Worm (Caenorhabditis elegans) whole organism, L4/young adult: ENCODE measurements around the gene T25D10.1.
A peak's percentile ranks its signal among the peaks of the same experiment; 100 is the strongest.

ENCODE experiments used
- W03F9.2 ChIP-seq: fragments of 150-350 bp; optimal IDR thresholded peaks from 2 replicates; lab custom pipeline; 2014; ENCODE audit warnings: missing biosample characterization, missing genetic modification characterization
- dao-5 ChIP-seq: sonication (generic microtip); optimal IDR thresholded peaks from 2 replicates; lab custom pipeline; 2016; ENCODE audit warnings: missing genotype, missing genetic modification characterization, moderate library complexity, missing compliant biosample characterization
- him-1 ChIP-seq: sonication (generic microtip); optimal IDR thresholded peaks from 2 replicates; lab custom pipeline; 2016; ENCODE audit warnings: missing genotype, missing genetic modification reagents, missing genetic modification characterization, missing compliant biosample characterization

T25D10.1 gene

ce11 chrII:6403233-6403632 lies at the start of gene T25D10.1:
T25D10.1 (plus strand) TSS chrII:6403401.
- TF ChIP-seq him-1 (tag; lab: Kevin White, UChicago) (no peak), W03F9.2 (tag; lab: Kevin White, UChicago) (no peak), dao-5 (tag; lab: Kevin White, UChicago) (no peak)

ce11 chrII:6355396-6356346 lies 47.5 kb upstream of the T25D10.1 start, which contains the start of gene C32D5.11:
C32D5.11 (minus strand) TSS chrII:6355446.
- TF ChIP-seq dao-5 (tag; lab: Kevin White, UChicago) (no peak), him-1 (tag; lab: Kevin White, UChicago) (no peak), W03F9.2 (tag; lab: Kevin White, UChicago) (peak; percentile 73)

- TF ChIP-seq W03F9.2 (tag; lab: Kevin White, UChicago), result no peak
- no peak for TF ChIP-seq him-1 (tag; lab: Kevin White, UChicago)
- TF ChIP-seq dao-5 (tag; lab: Kevin White, UChicago), result no peak
Observed at ce11 chrII:6358232-6358631, 45.0 kb upstream of the T25D10.1 start.

- no peak for TF ChIP-seq W03F9.2 (tag; lab: Kevin White, UChicago)
- no peak for TF ChIP-seq him-1 (tag; lab: Kevin White, UChicago)
- TF ChIP-seq dao-5 (tag; lab: Kevin White, UChicago), result no peak
Observed at ce11 chrII:6358905-6359304, 44.3 kb upstream of the T25D10.1 start, which contains the start of gene C32D5.12. C32D5.12 (minus strand) TSS chrII:6359005.

ce11 chrII:6360822-6361221 lies 42.4 kb upstream of the T25D10.1 start, which contains the start of gene K10B2.4:
K10B2.4 (minus strand) TSS chrII:6360959.
- TF ChIP-seq W03F9.2 (tag; lab: Kevin White, UChicago) (peak; percentile 72), dao-5 (tag; lab: Kevin White, UChicago) (no peak), him-1 (tag; lab: Kevin White, UChicago) (no peak)

- no peak for TF ChIP-seq dao-5 (tag; lab: Kevin White, UChicago)
- no peak for TF ChIP-seq him-1 (tag; lab: Kevin White, UChicago)
- TF ChIP-seq W03F9.2 (tag; lab: Kevin White, UChicago), result no peak
Observed at ce11 chrII:6365237-6365815, 37.9 kb upstream of the T25D10.1 start, which contains the start of the genes ani-2 and clec-88. ani-2 (minus strand) TSS chrII:6365367. clec-88 (plus strand) TSS chrII:6365722.

- TF ChIP-seq dao-5 (tag; lab: Kevin White, UChicago) (no peak), W03F9.2 (tag; lab: Kevin White, UChicago) (no peak), him-1 (tag; lab: Kevin White, UChicago) (no peak)
Observed at ce11 chrII:6366696-6367095, 36.5 kb upstream of the T25D10.1 start, which contains the start of gene ctsa-4.1. ctsa-4.1 (plus strand) TSS chrII:6366996.

- no peak for TF ChIP-seq him-1 (tag; lab: Kevin White, UChicago)
- peak; percentile 81 for TF ChIP-seq W03F9.2 (tag; lab: Kevin White, UChicago)
- TF ChIP-seq dao-5 (tag; lab: Kevin White, UChicago), result no peak
Observed at ce11 chrII:6370110-6370509, 33.1 kb upstream of the T25D10.1 start.

ce11 chrII:6371003-6371402 lies 32.2 kb upstream of the T25D10.1 start, which contains the start of gene lin-23:
lin-23 (plus strand) TSS chrII:6371303.
- TF ChIP-seq him-1 (tag; lab: Kevin White, UChicago) (no peak), W03F9.2 (tag; lab: Kevin White, UChicago) (no peak), dao-5 (tag; lab: Kevin White, UChicago) (no peak)

ce11 chrII:6373361-6373760 lies 29.8 kb upstream of the T25D10.1 start:
- TF ChIP-seq dao-5 (tag; lab: Kevin White, UChicago), result no peak
- no peak for TF ChIP-seq him-1 (tag; lab: Kevin White, UChicago)
- TF ChIP-seq W03F9.2 (tag; lab: Kevin White, UChicago), result no peak

ce11 chrII:6374646-6375045 lies 28.6 kb upstream of the T25D10.1 start:
- TF ChIP-seq W03F9.2 (tag; lab: Kevin White, UChicago) (no peak), dao-5 (tag; lab: Kevin White, UChicago) (no peak), him-1 (tag; lab: Kevin White, UChicago) (no peak)

- TF ChIP-seq W03F9.2 (tag; lab: Kevin White, UChicago) (no peak), dao-5 (tag; lab: Kevin White, UChicago) (no peak), him-1 (tag; lab: Kevin White, UChicago) (no peak)
Observed at ce11 chrII:6376693-6377092, 26.5 kb upstream of the T25D10.1 start.
